Worm (Caenorhabditis elegans) whole organism, late embryonic: Measurements from ENCODE around the gene folt-1.

Experiments used
- C38D4.7 ChIP-seq: fragments of 200-800 bp; sonication (Bioruptor generic); optimal IDR thresholded peaks from 2 replicates; lab custom pipeline; 2018; ENCODE audit warnings: mild to moderate bottlenecking, missing genetic modification characterization, moderate library complexity, missing compliant biosample characterization
- F13H6.1 ChIP-seq: sonication (generic microtip); optimal IDR thresholded peaks from 2 replicates; lab custom pipeline; 2016; ENCODE audit warnings: missing genetic modification characterization, missing compliant biosample characterization
- Y22D7AL.16 ChIP-seq: sonication (generic microtip); optimal IDR thresholded peaks from 2 replicates; lab custom pipeline; 2016; ENCODE audit warnings: missing genetic modification characterization, missing compliant biosample characterization
- ama-1 ChIP-seq: fragments of 150-350 bp; optimal IDR thresholded peaks from 2 replicates; lab custom pipeline; 2014
- ceh-19 ChIP-seq: fragments of 200-800 bp; sonication (Bioruptor generic); optimal IDR thresholded peaks from 2 replicates; lab custom pipeline; 2018; ENCODE audit warnings: mild to moderate bottlenecking, missing genetic modification characterization, missing compliant biosample characterization
- ceh-31 ChIP-seq: sonication (generic microtip); optimal IDR thresholded peaks from 2 replicates; lab custom pipeline; 2016; ENCODE audit warnings: missing genetic modification characterization, missing compliant biosample characterization
- hlh-15 ChIP-seq: sonication (generic microtip); optimal IDR thresholded peaks from 2 replicates; lab custom pipeline; 2016; ENCODE audit warnings: missing genetic modification characterization, missing compliant biosample characterization
- hlh-6 ChIP-seq: sonication (generic microtip); optimal IDR thresholded peaks from 2 replicates; lab custom pipeline; 2016; ENCODE audit warnings: missing genotype, missing genetic modification characterization, missing compliant biosample characterization
- nfya-1 ChIP-seq: sonication (generic microtip); optimal IDR thresholded peaks from 2 replicates; lab custom pipeline; 2017; ENCODE audit warnings: missing genetic modification characterization, mild to moderate bottlenecking, missing compliant biosample characterization, antibody characterized with exemption, moderate library complexity
- pag-3 ChIP-seq: sonication (generic microtip); optimal IDR thresholded peaks from 2 replicates; lab custom pipeline; 2016; ENCODE audit warnings: missing compliant biosample characterization, missing genetic modification characterization, borderline replicate concordance
- pqm-1 ChIP-seq: sonication (generic microtip); optimal IDR thresholded peaks from 2 replicates; lab custom pipeline; 2016; ENCODE audit warnings: missing genetic modification characterization, missing compliant biosample characterization
- rnt-1 ChIP-seq: sonication (generic microtip); optimal IDR thresholded peaks from 2 replicates; lab custom pipeline; 2016; ENCODE audit warnings: missing genetic modification characterization, missing compliant biosample characterization
- sox-4 ChIP-seq: sonication (generic microtip); optimal IDR thresholded peaks from 2 replicates; lab custom pipeline; 2017; ENCODE audit warnings: mild to moderate bottlenecking, missing genetic modification characterization, inconsistent platforms, missing compliant biosample characterization
- ztf-16 ChIP-seq: sonication (generic microtip); optimal IDR thresholded peaks from 2 replicates; lab custom pipeline; 2017; ENCODE audit warnings: missing genetic modification characterization, missing compliant biosample characterization

ce11 chrV:11156589-11156988 is 15.3 kb downstream of the folt-1 start:
- no peak for TF ChIP-seq nfya-1 (tag; lab: Kevin White, UChicago)
- no peak for TF ChIP-seq ztf-16 (tag; lab: Kevin White, UChicago)
- TF ChIP-seq pqm-1 (tag; lab: Kevin White, UChicago) = no peak
- TF ChIP-seq ama-1 (lab: Kevin White, UChicago) = no peak
- TF ChIP-seq C38D4.7 (GFP tag; lab: Kevin White, UChicago) = no peak
- TF ChIP-seq rnt-1 (tag; lab: Kevin White, UChicago) = no peak
- TF ChIP-seq ceh-31 (tag; lab: Kevin White, UChicago) = no peak
- TF ChIP-seq F13H6.1 = no peak
- TF ChIP-seq ceh-19 (GFP tag; lab: Kevin White, UChicago) = no peak
- no peak for TF ChIP-seq pag-3 (tag; lab: Kevin White, UChicago)
- TF ChIP-seq hlh-6 (tag; lab: Kevin White, UChicago) = no peak
- no peak for TF ChIP-seq hlh-15 (tag; lab: Kevin White, UChicago)
- TF ChIP-seq Y22D7AL.16 (tag; lab: Kevin White, UChicago) = no peak
- no peak for TF ChIP-seq sox-4 (tag; lab: Kevin White, UChicago)
